Fruit fly (Drosophila melanogaster) whole organism: ENCODE results near the gene CG42526.

Experiments
- CG8478 ChIP-seq: fragments of >200 bp; optimal IDR thresholded peaks from 2 replicates; lab custom pipeline; 2018; ENCODE audit warnings: inconsistent platforms
- EcR ChIP-seq, 2 experiments: fragments of >200 bp; optimal IDR thresholded peaks; 2 replicates each; lab custom pipeline; 2017; ENCODE audit warnings: missing biosample characterization in 2 of 2, missing genetic modification characterization in 2 of 2, missing genetic modification reagents in 2 of 2
- usp ChIP-seq: fragments of >200 bp; optimal IDR thresholded peaks from 2 replicates; lab custom pipeline; 2017; ENCODE audit warnings: missing biosample characterization, missing genetic modification characterization, mixed read lengths

DNA sequence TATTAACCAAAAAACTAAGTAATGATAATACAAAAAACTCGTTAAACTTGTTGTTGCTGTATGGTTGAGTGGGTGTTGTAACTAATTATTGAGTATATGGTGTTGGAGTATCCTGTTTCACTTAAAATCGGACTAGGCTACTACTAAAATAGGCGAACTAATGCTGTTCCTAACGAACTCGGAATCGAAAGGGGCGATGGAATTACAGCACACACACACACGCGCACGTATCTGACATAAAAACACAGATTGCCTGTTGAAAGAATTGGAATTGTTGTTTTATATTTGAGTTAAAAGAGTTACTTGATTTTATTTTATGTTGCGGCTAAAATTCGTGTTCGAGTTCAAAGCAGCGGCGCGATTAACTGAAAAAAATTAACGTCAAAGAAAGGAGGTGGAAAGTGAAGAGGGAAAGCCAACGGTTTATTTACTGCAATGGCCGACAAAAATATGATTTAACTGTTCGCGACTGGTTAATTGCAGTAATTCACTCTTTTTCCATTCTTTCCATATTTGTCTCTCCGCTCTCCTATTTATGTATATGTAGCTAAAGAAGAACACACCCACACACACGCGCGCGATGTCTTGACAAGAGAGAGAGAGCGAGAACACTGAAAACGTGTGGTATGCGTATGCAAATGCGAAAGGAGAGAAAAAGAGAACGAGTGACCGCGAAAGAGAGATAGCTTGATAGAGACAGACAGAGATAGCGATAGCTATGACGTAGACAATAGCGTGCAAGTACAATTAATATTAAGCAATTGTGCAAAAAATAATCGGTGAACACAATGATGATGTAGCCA is 33.6 kb downstream of the CG42526 start:
- no peak for TF ChIP-seq usp (GFP tag; lab: Kevin White, UChicago)
- TF ChIP-seq EcR (GFP tag; optimal IDR thresholded peaks at IDR 0.05; lab: Kevin White, UChicago): no peak
- peak; percentile 48 for TF ChIP-seq CG8478 (lab: Kevin White, UChicago)
